Worm (Caenorhabditis elegans): ENCODE results near the gene ZK666.4.

- no peak for TF ChIP-seq crh-2 (tag; optimal IDR thresholded peaks at IDR 0.05)
- TF ChIP-seq ztf-11 (tag; optimal IDR thresholded peaks at IDR 0.05), result no peak
- no peak for TF ChIP-seq nhr-12 (tag; optimal IDR thresholded peaks at IDR 0.05)
- TF ChIP-seq nhr-77 (tag; optimal IDR thresholded peaks at IDR 0.05), result no peak
- no peak for TF ChIP-seq mab-5 (tag; optimal IDR thresholded peaks at IDR 0.05)
These were observed 5.3 kb upstream of the ZK666.4 start, which contains the start of gene ZK666.2 for ce11 chrII:10471790-10472189.
